Fruit fly (Drosophila melanogaster): ENCODE measurements around the gene CG6040.
A peak's percentile ranks its signal among the peaks of the same experiment; 100 is the strongest.

CG6040 gene

dm6 chr3R:19096299-19097048 is at the start of gene CG6040:
TSS of gene CG6040 (plus strand) at chr3R:19096961.
- TF ChIP-seq Snoo (tag; optimal IDR thresholded peaks at IDR 0.05) (no peak), CG14655 (GFP tag; optimal IDR thresholded peaks at IDR 0.05) (no peak), CG15710 (tag; optimal IDR thresholded peaks at IDR 0.05) (no peak), CG17806 (tag; optimal IDR thresholded peaks at IDR 0.05) (no peak), CG13204 (GFP tag; optimal IDR thresholded peaks at IDR 0.05) (peak; percentile 49), CG10348 (GFP tag; IDR thresholded peaks at IDR 0.05) (no peak), CG4496 (GFP tag; IDR thresholded peaks at IDR 0.05) (peak; percentile 73), CG32121 (GFP tag; IDR thresholded peaks at IDR 0.05) (peak; percentile 42; the same call in 1 of the 2 replicates), CG12605 (GFP tag; IDR thresholded peaks at IDR 0.05) (peak; percentile 61; the same call in 1 of the 2 replicates), CG9948 (tag; optimal IDR thresholded peaks at IDR 0.05) (no peak), Ets98B (GFP tag; IDR thresholded peaks at IDR 0.05) (peak; percentile 59; the same call in 1 of the 2 replicates), CG8159 (tag; optimal IDR thresholded peaks at IDR 0.05) (peak; percentile 11), fd96Ca (GFP tag; IDR thresholded peaks at IDR 0.05) (peak; percentile 65; the same call in 2 of the 3 replicates), rn (GFP tag; IDR thresholded peaks at IDR 0.05) (no peak), gl (tag; optimal IDR thresholded peaks at IDR 0.05) (no peak), D1 (tag; optimal IDR thresholded peaks at IDR 0.05) (no peak), CG34367 (tag; optimal IDR thresholded peaks at IDR 0.05) (no peak), Pif1A (GFP tag; optimal IDR thresholded peaks at IDR 0.05) (no peak), EcR (GFP tag; optimal IDR thresholded peaks at IDR 0.05) (peak; percentile 51), Pif1B (GFP tag; optimal IDR thresholded peaks at IDR 0.05) (no peak), CG8301 (tag; optimal IDR thresholded peaks at IDR 0.05) (no peak)

dm6 chr3R:19051247-19051646 is 45.5 kb upstream of the CG6040 start:
- no peak for TF ChIP-seq CG9948 (tag; optimal IDR thresholded peaks at IDR 0.05)
- no peak for TF ChIP-seq EcR (GFP tag; optimal IDR thresholded peaks at IDR 0.05)
- TF ChIP-seq rn (GFP tag; IDR thresholded peaks at IDR 0.05): no peak
- no peak for TF ChIP-seq Snoo (tag; optimal IDR thresholded peaks at IDR 0.05)
- TF ChIP-seq Pif1B (GFP tag; optimal IDR thresholded peaks at IDR 0.05): no peak
- no peak for TF ChIP-seq CG15710 (tag; optimal IDR thresholded peaks at IDR 0.05)

- TF ChIP-seq CG12605 (GFP tag; IDR thresholded peaks at IDR 0.05) (no peak), CG8159 (tag; optimal IDR thresholded peaks at IDR 0.05) (no peak), CG10348 (GFP tag; IDR thresholded peaks at IDR 0.05) (no peak), rn (GFP tag; IDR thresholded peaks at IDR 0.05) (no peak), CG9948 (tag; optimal IDR thresholded peaks at IDR 0.05) (no peak), CG8301 (tag; optimal IDR thresholded peaks at IDR 0.05) (no peak), fd96Ca (GFP tag; IDR thresholded peaks at IDR 0.05) (no peak)
Observed at dm6 chr3R:19052475-19052874, 44.3 kb upstream of the CG6040 start.

dm6 chr3R:19054839-19055238 is 41.9 kb upstream of the CG6040 start:
- TF ChIP-seq EcR (GFP tag; optimal IDR thresholded peaks at IDR 0.05) (peak; percentile 68), CG13204 (GFP tag; optimal IDR thresholded peaks at IDR 0.05) (no peak)

- TF ChIP-seq Pif1A (GFP tag; optimal IDR thresholded peaks at IDR 0.05) (peak; percentile 34), D1 (tag; optimal IDR thresholded peaks at IDR 0.05) (no peak), Pif1B (GFP tag; optimal IDR thresholded peaks at IDR 0.05) (peak; percentile 53), rn (GFP tag; IDR thresholded peaks at IDR 0.05) (no peak), CG13204 (GFP tag; optimal IDR thresholded peaks at IDR 0.05) (peak; percentile 42), CG8301 (tag; optimal IDR thresholded peaks at IDR 0.05) (no peak), CG32121 (GFP tag; IDR thresholded peaks at IDR 0.05) (no peak), fd96Ca (GFP tag; IDR thresholded peaks at IDR 0.05) (0 out of 3 replicates have a peak, but pooled peaks have one; percentile 24), Ets98B (GFP tag; IDR thresholded peaks at IDR 0.05) (peak; percentile 32; the same call in 1 of the 2 replicates), CG34367 (tag; optimal IDR thresholded peaks at IDR 0.05) (no peak), EcR (GFP tag; optimal IDR thresholded peaks at IDR 0.05) (peak; percentile 32), CG14655 (GFP tag; optimal IDR thresholded peaks at IDR 0.05) (no peak), CG10348 (GFP tag; IDR thresholded peaks at IDR 0.05) (no peak), CG17806 (tag; optimal IDR thresholded peaks at IDR 0.05) (no peak), CG12605 (GFP tag; IDR thresholded peaks at IDR 0.05) (no peak), gl (tag; optimal IDR thresholded peaks at IDR 0.05) (peak; percentile 27), CG9948 (tag; optimal IDR thresholded peaks at IDR 0.05) (no peak), CG4496 (GFP tag; IDR thresholded peaks at IDR 0.05) (peak; percentile 56; the same call in 1 of the 3 replicates), CG15710 (tag; optimal IDR thresholded peaks at IDR 0.05) (no peak), CG8159 (tag; optimal IDR thresholded peaks at IDR 0.05) (no peak), Snoo (tag; optimal IDR thresholded peaks at IDR 0.05) (no peak)
Observed at dm6 chr3R:19056884-19057283, 39.9 kb upstream of the CG6040 start.

dm6 chr3R:19058384-19058783 is 38.4 kb upstream of the CG6040 start:
- TF ChIP-seq rn (GFP tag; IDR thresholded peaks at IDR 0.05) (no peak), CG10348 (GFP tag; IDR thresholded peaks at IDR 0.05) (no peak), CG4496 (GFP tag; IDR thresholded peaks at IDR 0.05) (no peak), Pif1B (GFP tag; optimal IDR thresholded peaks at IDR 0.05) (no peak), Ets98B (GFP tag; IDR thresholded peaks at IDR 0.05) (no peak), CG13204 (GFP tag; optimal IDR thresholded peaks at IDR 0.05) (no peak), fd96Ca (GFP tag; IDR thresholded peaks at IDR 0.05) (no peak), Pif1A (GFP tag; optimal IDR thresholded peaks at IDR 0.05) (no peak), Snoo (tag; optimal IDR thresholded peaks at IDR 0.05) (no peak), CG8301 (tag; optimal IDR thresholded peaks at IDR 0.05) (peak; percentile 23), CG14655 (GFP tag; optimal IDR thresholded peaks at IDR 0.05) (peak; percentile 0), CG8159 (tag; optimal IDR thresholded peaks at IDR 0.05) (peak; percentile 55), D1 (tag; optimal IDR thresholded peaks at IDR 0.05) (no peak), CG17806 (tag; optimal IDR thresholded peaks at IDR 0.05) (peak; percentile 39), CG12605 (GFP tag; IDR thresholded peaks at IDR 0.05) (no peak), gl (tag; optimal IDR thresholded peaks at IDR 0.05) (no peak), CG15710 (tag; optimal IDR thresholded peaks at IDR 0.05) (peak; percentile 16), CG9948 (tag; optimal IDR thresholded peaks at IDR 0.05) (peak; percentile 22), EcR (GFP tag; optimal IDR thresholded peaks at IDR 0.05) (no peak), CG32121 (GFP tag; IDR thresholded peaks at IDR 0.05) (no peak), CG34367 (tag; optimal IDR thresholded peaks at IDR 0.05) (no peak)
